Worm (Caenorhabditis elegans): ENCODE results near the gene mks-2.

DNA sequence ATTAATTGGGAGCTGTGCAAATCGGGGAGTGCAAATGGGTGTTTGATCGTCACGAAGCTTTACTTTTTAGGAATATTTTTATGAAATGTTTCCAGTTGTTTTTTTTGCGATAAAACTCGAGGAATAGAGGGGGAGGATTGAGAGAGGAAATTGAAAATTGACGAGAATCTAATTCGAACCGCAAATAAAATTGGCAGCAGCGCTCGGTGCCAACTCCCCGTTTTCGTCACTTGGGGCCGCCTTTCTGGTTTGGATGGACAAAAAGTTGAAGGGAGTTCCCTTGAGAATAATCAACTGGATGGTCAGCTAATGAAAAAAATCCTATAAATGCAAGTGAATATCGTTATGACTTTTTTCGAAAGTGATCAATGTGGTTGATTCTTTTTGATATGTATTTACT, 10.9 kb upstream of the mks-2 start:
- TF ChIP-seq nhr-6 (tag; optimal IDR thresholded peaks at IDR 0.05) (no peak), blmp-1 (tag; optimal IDR thresholded peaks at IDR 0.05; ENCODE audit: insufficient read depth) (no peak), ZK546.5 (tag; optimal IDR thresholded peaks at IDR 0.05) (no peak), elt-3 (tag; optimal IDR thresholded peaks at IDR 0.05) (no peak)
